Fruit fly (Drosophila melanogaster) whole organism, pupa: ENCODE results near the gene Taf10.

ENCODE experiments used
- CG10348 ChIP-seq: fragments of 200-800 bp; sonication (Bioruptor generic); IDR thresholded peaks from 2 replicates; pipeline ENCODE4 v1.3.6; 2022; ENCODE audit warnings: missing biosample characterization, missing genetic modification characterization
- CG12605 ChIP-seq: fragments of 200-800 bp; sonication (Bioruptor generic); IDR thresholded peaks from 2 replicates; pipeline ENCODE4 v1.3.6; 2022; ENCODE audit warnings: missing biosample characterization, missing genetic modification characterization
- CG13204 ChIP-seq: fragments of 200-800 bp; sonication (Bioruptor generic); optimal IDR thresholded peaks from 2 replicates; lab custom pipeline; 2018; ENCODE audit warnings: missing biosample characterization, mild to moderate bottlenecking, missing genetic modification characterization, moderate library complexity
- CG14655 ChIP-seq: fragments of 200-800 bp; sonication (Bioruptor generic); optimal IDR thresholded peaks from 3 replicates; lab custom pipeline; 2017; ENCODE audit warnings: mild to moderate bottlenecking, missing biosample characterization, missing genetic modification reagents, missing genetic modification characterization
- CG15710 ChIP-seq: fragments of 200-800 bp; sonication (Bioruptor generic); optimal IDR thresholded peaks from 2 replicates; lab custom pipeline; 2018; ENCODE audit warnings: missing biosample characterization, mild to moderate bottlenecking, missing genetic modification characterization, moderate library complexity
- CG17806 ChIP-seq: fragments of 200-800 bp; sonication (Bioruptor generic); optimal IDR thresholded peaks from 2 replicates; lab custom pipeline; 2018; ENCODE audit warnings: missing biosample characterization, mild to moderate bottlenecking, missing genetic modification characterization, moderate library complexity
- CG32121 ChIP-seq: fragments of 200-800 bp; sonication (Bioruptor generic); IDR thresholded peaks from 2 replicates; pipeline ENCODE4 v1.3.6; 2022; ENCODE audit warnings: missing biosample characterization, missing genetic modification characterization
- CG34367 ChIP-seq: fragments of 200-800 bp; sonication (Bioruptor generic); optimal IDR thresholded peaks from 2 replicates; lab custom pipeline; 2018; ENCODE audit warnings: missing biosample characterization, mild to moderate bottlenecking, missing genetic modification characterization
- CG4496 ChIP-seq: fragments of 200-800 bp; sonication (Bioruptor generic); IDR thresholded peaks from 3 replicates; pipeline ENCODE4 v1.3.6; 2022; ENCODE audit warnings: missing biosample characterization, missing genetic modification characterization
- CG8159 ChIP-seq: fragments of 200-800 bp; sonication (Bioruptor generic); optimal IDR thresholded peaks from 3 replicates; lab custom pipeline; 2018; ENCODE audit warnings: missing biosample characterization, mild to moderate bottlenecking, missing genetic modification characterization, moderate library complexity
- CG8301 ChIP-seq: fragments of 200-800 bp; sonication (Bioruptor generic); optimal IDR thresholded peaks from 2 replicates; lab custom pipeline; 2018; ENCODE audit warnings: missing biosample characterization, mild to moderate bottlenecking, missing genetic modification characterization
- CG9948 ChIP-seq: fragments of 200-800 bp; sonication (Bioruptor generic); optimal IDR thresholded peaks from 2 replicates; lab custom pipeline; 2018; ENCODE audit warnings: missing biosample characterization, mild to moderate bottlenecking, missing genetic modification characterization, moderate library complexity
- D1 ChIP-seq: fragments of 200-800 bp; sonication (Bioruptor generic); optimal IDR thresholded peaks from 2 replicates; lab custom pipeline; 2018; ENCODE audit warnings: missing biosample characterization, mild to moderate bottlenecking, missing genetic modification characterization, moderate library complexity
- EcR ChIP-seq: fragments of 200-800 bp; sonication (Bioruptor generic); optimal IDR thresholded peaks from 3 replicates; lab custom pipeline; 2019; ENCODE audit warnings: missing biosample characterization, missing genetic modification characterization, mild to moderate bottlenecking, moderate library complexity, missing genetic modification reagents
- Ets98B ChIP-seq: fragments of 200-800 bp; sonication (Bioruptor generic); IDR thresholded peaks from 2 replicates; pipeline ENCODE4 v1.3.6; 2022; ENCODE audit warnings: missing biosample characterization, missing genetic modification characterization
- Pif1A ChIP-seq: fragments of 200-800 bp; sonication (Bioruptor generic); optimal IDR thresholded peaks from 3 replicates; lab custom pipeline; 2016; ENCODE audit warnings: missing biosample characterization, missing genetic modification characterization
- Pif1B ChIP-seq: fragments of 200-800 bp; sonication (Bioruptor generic); optimal IDR thresholded peaks from 3 replicates; lab custom pipeline; 2016; ENCODE audit warnings: missing biosample characterization, missing genetic modification characterization
- Snoo ChIP-seq: fragments of 200-800 bp; sonication (Bioruptor generic); optimal IDR thresholded peaks from 3 replicates; lab custom pipeline; 2017; ENCODE audit warnings: missing biosample characterization, mild to moderate bottlenecking, missing genetic modification characterization, inconsistent platforms
- fd96Ca ChIP-seq: fragments of 200-800 bp; sonication (Bioruptor generic); IDR thresholded peaks from 3 replicates; pipeline ENCODE4 v1.3.6; 2022; ENCODE audit warnings: missing biosample characterization, missing genetic modification characterization
- gl ChIP-seq: fragments of 200-800 bp; sonication (Bioruptor generic); optimal IDR thresholded peaks from 2 replicates; lab custom pipeline; 2018; ENCODE audit warnings: missing biosample characterization, mild to moderate bottlenecking, missing genetic modification characterization
- rn ChIP-seq: fragments of 200-800 bp; sonication (Bioruptor generic); IDR thresholded peaks from 2 replicates; pipeline ENCODE4 v1.3.6; 2022; ENCODE audit warnings: missing biosample characterization, missing genetic modification characterization

Gene Taf10

dm6 chr2L:2802527-2802926, 34.8 kb downstream of the Taf10 start:
- TF ChIP-seq EcR (GFP tag; lab: Kevin White, UChicago) = peak; percentile 27
- no peak for TF ChIP-seq D1 (tag; lab: Kevin White, UChicago)
- peak; percentile 36 for TF ChIP-seq CG8159
- TF ChIP-seq Pif1A = peak; percentile 39
- peak; percentile 87 for TF ChIP-seq gl (tag; lab: Kevin White, UChicago)
- peak; percentile 46 for TF ChIP-seq CG34367
- TF ChIP-seq CG14655 = peak; percentile 64
- TF ChIP-seq CG8301 (tag; lab: Kevin White, UChicago) = peak; percentile 46
- peak; percentile 51; the same call in 1 of the 2 replicates for TF ChIP-seq Ets98B (GFP tag; lab: Robert Waterston, UW)
- TF ChIP-seq CG17806 = peak; percentile 28
- peak; percentile 25 for TF ChIP-seq Snoo (tag; lab: Kevin White, UChicago)
- TF ChIP-seq CG10348 = no peak
- peak; percentile 79 for TF ChIP-seq CG13204 (GFP tag; lab: Kevin White, UChicago)
- peak; percentile 24 for TF ChIP-seq Pif1B (GFP tag; lab: Kevin White, UChicago)
- TF ChIP-seq CG4496 (GFP tag; lab: Robert Waterston, UW) = peak; percentile 45; the same call in 1 of the 3 replicates
- TF ChIP-seq CG9948 (tag; lab: Kevin White, UChicago) = no peak
- TF ChIP-seq CG32121 = no peak
- peak; percentile 35 for TF ChIP-seq CG15710 (tag; lab: Kevin White, UChicago)
- no peak for TF ChIP-seq rn (GFP tag; lab: Robert Waterston, UW)
- peak; percentile 46; the same call in 1 of the 3 replicates for TF ChIP-seq fd96Ca
- peak; percentile 68; the same call in 1 of the 2 replicates for TF ChIP-seq CG12605
- TF ChIP-seq, all 21 proteins: peak for 16

- TF ChIP-seq fd96Ca (no peak), CG32121 (0 out of 2 replicates have a peak, but pooled peaks have one; percentile 26), CG34367 (peak; percentile 41), CG9948 (tag; lab: Kevin White, UChicago) (no peak), CG14655 (peak; percentile 55), CG4496 (GFP tag; lab: Robert Waterston, UW) (peak; percentile 85), Snoo (tag; lab: Kevin White, UChicago) (peak; percentile 49), EcR (GFP tag; lab: Kevin White, UChicago) (peak; percentile 27), gl (tag; lab: Kevin White, UChicago) (peak; percentile 88), CG17806 (peak; percentile 10), CG10348 (no peak), CG8159 (peak; percentile 27), Ets98B (GFP tag; lab: Robert Waterston, UW) (peak; percentile 72), CG12605 (peak; percentile 61), Pif1B (GFP tag; lab: Kevin White, UChicago) (peak; percentile 79), D1 (tag; lab: Kevin White, UChicago) (no peak), CG15710 (tag; lab: Kevin White, UChicago) (no peak), rn (GFP tag; lab: Robert Waterston, UW) (no peak), Pif1A (peak; percentile 77), CG8301 (tag; lab: Kevin White, UChicago) (peak; percentile 42), CG13204 (GFP tag; lab: Kevin White, UChicago) (peak; percentile 99)
- TF ChIP-seq, all 21 proteins: peak for 15
These were observed 37.1 kb downstream of the Taf10 start, which contains the start of gene daw for dm6 chr2L:2804634-2805311. Gene daw, plus strand, starts transcription at chr2L:2805261.

- TF ChIP-seq Pif1A (peak; percentile 21), EcR (GFP tag; lab: Kevin White, UChicago) (peak; percentile 95), D1 (tag; lab: Kevin White, UChicago) (no peak), Pif1B (GFP tag; lab: Kevin White, UChicago) (peak; percentile 20), gl (tag; lab: Kevin White, UChicago) (peak; percentile 88), CG17806 (no peak), CG32121 (no peak), Snoo (tag; lab: Kevin White, UChicago) (peak; percentile 29), CG9948 (tag; lab: Kevin White, UChicago) (no peak), CG4496 (GFP tag; lab: Robert Waterston, UW) (0 out of 3 replicates have a peak, but pooled peaks have one; percentile 38), CG15710 (tag; lab: Kevin White, UChicago) (peak; percentile 1), CG8301 (tag; lab: Kevin White, UChicago) (peak; percentile 17), CG14655 (peak; percentile 45), CG10348 (no peak), CG12605 (no peak), rn (GFP tag; lab: Robert Waterston, UW) (no peak), fd96Ca (no peak), Ets98B (GFP tag; lab: Robert Waterston, UW) (peak; percentile 44; the same call in 1 of the 2 replicates), CG13204 (GFP tag; lab: Kevin White, UChicago) (peak; percentile 91), CG8159 (peak; percentile 30), CG34367 (peak; percentile 34)
These were observed 38.6 kb downstream of the Taf10 start for dm6 chr2L:2806190-2806763.

dm6 chr2L:2807597-2807996, 39.9 kb downstream of the Taf10 start:
- TF ChIP-seq Pif1A (no peak), Pif1B (GFP tag; lab: Kevin White, UChicago) (no peak)
- TF ChIP-seq, all 21 proteins: peak for 0

- TF ChIP-seq D1 (tag; lab: Kevin White, UChicago) (no peak), CG4496 (GFP tag; lab: Robert Waterston, UW) (peak; percentile 67), CG10348 (no peak), Ets98B (GFP tag; lab: Robert Waterston, UW) (peak; percentile 37; the same call in 1 of the 2 replicates), CG12605 (peak; percentile 44), CG13204 (GFP tag; lab: Kevin White, UChicago) (peak; percentile 54), EcR (GFP tag; lab: Kevin White, UChicago) (no peak), gl (tag; lab: Kevin White, UChicago) (no peak), CG34367 (no peak), CG32121 (no peak)
- TF ChIP-seq, all 21 proteins: peak for 4
These were observed 40.5 kb downstream of the Taf10 start for dm6 chr2L:2808038-2808699.
